Worm (Caenorhabditis elegans) whole organism, L2 larva: ENCODE results near the gene F55G7.5.

Source experiments
- F13H6.1 ChIP-seq: sonication (generic microtip); optimal IDR thresholded peaks from 2 replicates; lab custom pipeline; 2016; ENCODE audit warnings: missing genetic modification characterization, missing compliant biosample characterization
- ama-1 ChIP-seq: fragments of 150-350 bp; optimal IDR thresholded peaks from 2 replicates; lab custom pipeline; 2018; ENCODE audit warnings: inconsistent platforms
- blmp-1 ChIP-seq: sonication (generic microtip); optimal IDR thresholded peaks from 2 replicates; lab custom pipeline; 2017; ENCODE audit warnings: missing genetic modification characterization, mild to moderate bottlenecking, missing compliant biosample characterization, antibody characterized with exemption, moderate library complexity; ENCODE audit not compliant: insufficient read depth
- ceh-82 ChIP-seq: fragments of 150-350 bp; optimal IDR thresholded peaks from 2 replicates; lab custom pipeline; 2014; ENCODE audit warnings: missing biosample characterization, missing genetic modification characterization
- elt-1 ChIP-seq: fragments of 150-350 bp; optimal IDR thresholded peaks from 2 replicates; lab custom pipeline; 2014; ENCODE audit warnings: missing biosample characterization, missing genetic modification characterization
- gmeb-1 ChIP-seq: fragments of 150-350 bp; optimal IDR thresholded peaks from 2 replicates; lab custom pipeline; 2014; ENCODE audit warnings: missing biosample characterization, missing genetic modification characterization
- lin-39 ChIP-seq: fragments of 150-350 bp; optimal IDR thresholded peaks from 2 replicates; lab custom pipeline; 2014; ENCODE audit warnings: missing biosample characterization, missing genetic modification reagents, missing genetic modification characterization
- nhr-12 ChIP-seq: fragments of 150-350 bp; optimal IDR thresholded peaks from 2 replicates; lab custom pipeline; 2014; ENCODE audit warnings: missing biosample characterization, missing genetic modification characterization
- nhr-77 ChIP-seq: fragments of 150-350 bp; optimal IDR thresholded peaks from 2 replicates; lab custom pipeline; 2014; ENCODE audit warnings: missing biosample characterization, missing genetic modification characterization
- sem-4 ChIP-seq: fragments of 150-350 bp; optimal IDR thresholded peaks from 2 replicates; lab custom pipeline; 2014; ENCODE audit warnings: missing biosample characterization, missing genetic modification reagents, missing genetic modification characterization
- snpc-4 ChIP-seq: fragments of 150-350 bp; optimal IDR thresholded peaks from 2 replicates; lab custom pipeline; 2014; ENCODE audit warnings: missing biosample characterization, missing genetic modification characterization
- zag-1 ChIP-seq: fragments of 150-350 bp; optimal IDR thresholded peaks from 2 replicates; lab custom pipeline; 2014; ENCODE audit warnings: missing biosample characterization, missing genetic modification characterization
- ztf-11 ChIP-seq: sonication (generic microtip); optimal IDR thresholded peaks from 2 replicates; lab custom pipeline; 2017; ENCODE audit warnings: missing biosample characterization, missing genetic modification characterization

DNA sequence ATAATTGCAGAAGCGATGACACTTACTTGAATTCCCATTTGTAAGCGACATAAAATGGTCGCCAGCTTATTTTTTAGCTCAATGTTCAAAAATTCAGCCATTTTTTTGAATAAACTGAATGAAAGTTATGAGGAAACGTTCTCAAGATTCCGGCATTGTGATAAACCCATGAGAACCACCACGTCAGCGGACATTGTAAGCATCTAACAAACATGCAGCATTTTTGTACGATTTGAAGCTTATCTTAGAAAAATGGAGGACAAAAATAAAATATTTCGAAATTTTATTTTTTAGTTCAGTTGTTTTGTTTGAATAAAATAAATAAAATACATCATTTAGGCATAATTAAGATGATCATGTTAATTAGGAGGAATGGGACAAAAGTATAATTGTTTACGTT is 14.5 kb upstream of the F55G7.5 start, which contains the start of gene T08D10.4:
- TF ChIP-seq sem-4 (tag; lab: Kevin White, UChicago) (no peak), lin-39 (tag; lab: Kevin White, UChicago) (no peak), zag-1 (no peak), ceh-82 (no peak), gmeb-1 (tag; lab: Kevin White, UChicago) (no peak), nhr-77 (no peak), elt-1 (tag; lab: Kevin White, UChicago) (no peak), snpc-4 (tag; lab: Kevin White, UChicago) (no peak), ztf-11 (tag; lab: Kevin White, UChicago) (no peak), blmp-1 (no peak), F13H6.1 (tag; lab: Kevin White, UChicago) (no peak), nhr-12 (tag; lab: Kevin White, UChicago) (no peak), ama-1 (lab: Kevin White, UChicago) (no peak)
